Worm (Caenorhabditis elegans): ENCODE results near the gene ttr-43.

- TF ChIP-seq hmg-1.2 (GFP tag; IDR thresholded peaks at IDR 0.05): peak; percentile 94
- TF ChIP-seq tbp1 (GFP tag; optimal IDR thresholded peaks at IDR 0.05): no peak
- TF ChIP-seq pha-4 (tag; optimal IDR thresholded peaks at IDR 0.05): no peak
- no peak for TF ChIP-seq snpc-3.4 (tag; optimal IDR thresholded peaks at IDR 0.05)
- no peak for TF ChIP-seq nhr-80 (tag; optimal IDR thresholded peaks at IDR 0.05)
These were observed 8.6 kb upstream of the ttr-43 start, which contains the start of the genes C14C10.10 and ril-2 for ce11 chrV:12599110-12599509.

Measured in whole organism, young adult.